Worm (Caenorhabditis elegans) whole organism, L3 larva: Measurements from ENCODE around the gene sax-7.

ENCODE experiments used
- ama-1 ChIP-seq: fragments of 150-350 bp; optimal IDR thresholded peaks from 2 replicates; lab custom pipeline; 2018
- ceh-16 ChIP-seq: sonication (generic microtip); optimal IDR thresholded peaks from 2 replicates; lab custom pipeline; 2017; ENCODE audit warnings: missing biosample characterization, missing genetic modification characterization
- nhr-12 ChIP-seq: fragments of 150-350 bp; optimal IDR thresholded peaks from 2 replicates; lab custom pipeline; 2014; ENCODE audit warnings: missing biosample characterization, missing genetic modification characterization
- nhr-76 ChIP-seq: fragments of 150-350 bp; sonication (generic microtip); optimal IDR thresholded peaks from 5 replicates; lab custom pipeline; 2014; ENCODE audit warnings: missing biosample characterization, missing genetic modification characterization
- pha-4 ChIP-seq: fragments of 150-350 bp; optimal IDR thresholded peaks from 2 replicates; lab custom pipeline; 2014; ENCODE audit warnings: missing biosample characterization, missing genetic modification reagents, missing genetic modification characterization
- pqm-1 ChIP-seq: fragments of 150-350 bp; optimal IDR thresholded peaks from 2 replicates; lab custom pipeline; 2017; ENCODE audit warnings: missing biosample characterization, missing genetic modification characterization, inconsistent platforms
- skn-1 ChIP-seq: fragments of 150-350 bp; optimal IDR thresholded peaks from 2 replicates; lab custom pipeline; 2014; ENCODE audit warnings: missing biosample characterization, missing genetic modification characterization
- snpc-4 ChIP-seq: fragments of 150-350 bp; optimal IDR thresholded peaks from 2 replicates; lab custom pipeline; 2014; ENCODE audit warnings: missing biosample characterization, missing genetic modification characterization
- zag-1 ChIP-seq: fragments of 150-350 bp; optimal IDR thresholded peaks from 2 replicates; lab custom pipeline; 2014; ENCODE audit warnings: missing biosample characterization, missing genetic modification characterization
- ztf-4 ChIP-seq: fragments of 150-350 bp; optimal IDR thresholded peaks from 2 replicates; lab custom pipeline; 2014; ENCODE audit warnings: missing biosample characterization, missing genetic modification characterization

- TF ChIP-seq snpc-4 (tag; lab: Kevin White, UChicago) (no peak), pha-4 (tag; lab: Kevin White, UChicago) (no peak), ztf-4 (tag; lab: Kevin White, UChicago) (no peak), nhr-76 (tag; lab: Kevin White, UChicago) (no peak), ceh-16 (no peak), ama-1 (lab: Kevin White, UChicago) (no peak), skn-1 (no peak), pqm-1 (tag; lab: Kevin White, UChicago) (no peak), zag-1 (tag; lab: Kevin White, UChicago) (no peak), nhr-12 (tag; lab: Kevin White, UChicago) (no peak)
Observed at ce11 chrIV:8127430-8127829, 65.0 kb downstream of the sax-7 start.
